Fruit fly (Drosophila melanogaster) whole organism, embryonic: Measurements from ENCODE around the gene superdeath.

Experiments
- Aef1 ChIP-seq: fragments of 200-800 bp; sonication (Bioruptor generic); IDR thresholded peaks from 3 replicates; pipeline ENCODE4 v1.3.6; 2022; ENCODE audit warnings: missing biosample characterization, missing genetic modification characterization
- Antp ChIP-seq: fragments of 200-800 bp; sonication (Bioruptor generic); optimal IDR thresholded peaks from 3 replicates; lab custom pipeline; 2016; ENCODE audit warnings: missing biosample characterization, missing genetic modification characterization
- CG11723 ChIP-seq: fragments of 200-800 bp; sonication (Bioruptor generic); optimal IDR thresholded peaks from 2 replicates; lab custom pipeline; 2017; ENCODE audit warnings: missing biosample characterization, mild to moderate bottlenecking, missing genetic modification characterization
- CG12299 ChIP-seq: fragments of 200-800 bp; sonication (Bioruptor generic); optimal IDR thresholded peaks from 2 replicates; lab custom pipeline; 2018; ENCODE audit warnings: missing biosample characterization, mild to moderate bottlenecking, missing genetic modification characterization
- CG12659 ChIP-seq: fragments of 200-800 bp; sonication (Bioruptor generic); optimal IDR thresholded peaks from 3 replicates; lab custom pipeline; 2017; ENCODE audit warnings: mild to moderate bottlenecking, missing biosample characterization, missing genetic modification reagents, missing genetic modification characterization
- CG14667 ChIP-seq: fragments of 200-800 bp; sonication (Bioruptor generic); IDR thresholded peaks from 2 replicates; pipeline ENCODE4 v1.3.6; 2022; ENCODE audit warnings: missing biosample characterization, missing genetic modification characterization
- CG15479 ChIP-seq: fragments of 200-800 bp; sonication (Bioruptor generic); optimal IDR thresholded peaks from 3 replicates; lab custom pipeline; 2019; ENCODE audit warnings: missing biosample characterization, mild to moderate bottlenecking, missing genetic modification characterization, moderate library complexity
- CG15696 ChIP-seq: fragments of 200-800 bp; sonication (Bioruptor generic); optimal IDR thresholded peaks from 2 replicates; lab custom pipeline; 2019; ENCODE audit warnings: missing biosample characterization, mild to moderate bottlenecking, missing genetic modification characterization, moderate library complexity
- CG16813 ChIP-seq: fragments of 200-800 bp; sonication (Bioruptor generic); IDR thresholded peaks from 3 replicates; pipeline ENCODE4 v1.3.6; 2022; ENCODE audit warnings: missing biosample characterization, missing genetic modification characterization; ENCODE audit not compliant: partially characterized antibody
- CG1832 ChIP-seq: fragments of 200-800 bp; sonication (Bioruptor generic); optimal IDR thresholded peaks from 2 replicates; lab custom pipeline; 2017; ENCODE audit warnings: missing biosample characterization, mild to moderate bottlenecking, missing genetic modification characterization, inconsistent platforms
- CG18619 ChIP-seq: fragments of 200-800 bp; sonication (Bioruptor generic); optimal IDR thresholded peaks from 3 replicates; lab custom pipeline; 2017; ENCODE audit warnings: missing biosample characterization, mild to moderate bottlenecking, missing genetic modification characterization
- CG2116 ChIP-seq: fragments of 200-800 bp; sonication (Bioruptor generic); optimal IDR thresholded peaks from 3 replicates; lab custom pipeline; 2018; ENCODE audit warnings: missing biosample characterization, mild to moderate bottlenecking, missing genetic modification characterization
- CG30020 ChIP-seq: fragments of 200-800 bp; optimal IDR thresholded peaks from 2 replicates; lab custom pipeline; 2019; ENCODE audit warnings: missing biosample characterization, mild to moderate bottlenecking, missing genetic modification characterization, moderate library complexity
- CG31441 ChIP-seq: fragments of 200-800 bp; sonication (Bioruptor generic); IDR thresholded peaks from 2 replicates; pipeline ENCODE4 v1.3.6; 2022; ENCODE audit warnings: missing biosample characterization, missing genetic modification characterization
- CG4424 ChIP-seq: fragments of 200-800 bp; sonication (Bioruptor generic); optimal IDR thresholded peaks from 3 replicates; lab custom pipeline; 2016; ENCODE audit warnings: missing biosample characterization, missing genetic modification characterization
- CG5245 ChIP-seq: fragments of 200-800 bp; sonication (Bioruptor generic); optimal IDR thresholded peaks from 3 replicates; lab custom pipeline; 2016; ENCODE audit warnings: missing biosample characterization, missing genetic modification characterization
- CG9727 ChIP-seq: fragments of 200-800 bp; sonication (Bioruptor generic); optimal IDR thresholded peaks from 3 replicates; lab custom pipeline; 2017; ENCODE audit warnings: missing biosample characterization, mild to moderate bottlenecking, missing genetic modification characterization
- CTCF ChIP-seq: fragments of 200-800 bp; sonication (Bioruptor generic); optimal IDR thresholded peaks from 2 replicates; lab custom pipeline; 2017; ENCODE audit warnings: missing biosample characterization, mild to moderate bottlenecking, missing genetic modification characterization, moderate library complexity
- CoRest ChIP-seq: fragments of 200-800 bp; sonication (Bioruptor generic); optimal IDR thresholded peaks from 3 replicates; lab custom pipeline; 2018; ENCODE audit warnings: missing biosample characterization, mild to moderate bottlenecking, missing genetic modification characterization, moderate library complexity
- Dbx ChIP-seq: fragments of 200-800 bp; sonication (Bioruptor generic); IDR thresholded peaks from 3 replicates; pipeline ENCODE4 v1.3.6; 2022; ENCODE audit warnings: missing biosample characterization, missing genetic modification characterization
- Deaf1 ChIP-seq: fragments of 200-800 bp; optimal IDR thresholded peaks from 3 replicates; lab custom pipeline; 2019; ENCODE audit warnings: missing biosample characterization, mild to moderate bottlenecking, missing genetic modification characterization, moderate library complexity
- Hand ChIP-seq: fragments of 200-800 bp; sonication (Bioruptor generic); optimal IDR thresholded peaks from 2 replicates; lab custom pipeline; 2017; ENCODE audit warnings: mild to moderate bottlenecking, missing biosample characterization, missing genetic modification reagents, missing genetic modification characterization
- Lim3 ChIP-seq: fragments of 200-800 bp; sonication (Bioruptor generic); IDR thresholded peaks from 2 replicates; pipeline ENCODE4 v1.3.6; 2022; ENCODE audit warnings: missing biosample characterization, missing genetic modification characterization
- MESR4 ChIP-seq: fragments of 200-800 bp; sonication (Bioruptor generic); optimal IDR thresholded peaks from 2 replicates; lab custom pipeline; 2018; ENCODE audit warnings: missing biosample characterization, mild to moderate bottlenecking, missing genetic modification characterization, moderate library complexity
- Nf-YB ChIP-seq: fragments of 200-800 bp; sonication (Bioruptor generic); optimal IDR thresholded peaks from 3 replicates; lab custom pipeline; 2019; ENCODE audit warnings: missing biosample characterization, mild to moderate bottlenecking, missing genetic modification characterization, moderate library complexity
- Oaz ChIP-seq: fragments of 200-800 bp; sonication (Bioruptor generic); IDR thresholded peaks from 2 replicates; pipeline ENCODE4 v1.3.6; 2022; ENCODE audit warnings: missing biosample characterization, missing genetic modification characterization
- Poxn ChIP-seq: fragments of 200-800 bp; sonication (Bioruptor generic); IDR thresholded peaks from 2 replicates; pipeline ENCODE4 v1.3.6; 2022; ENCODE audit warnings: missing biosample characterization, missing genetic modification characterization
- Ravus ChIP-seq: fragments of 200-800 bp; sonication (Bioruptor generic); IDR thresholded peaks from 2 replicates; pipeline ENCODE4 v1.3.6; 2022; ENCODE audit warnings: missing biosample characterization, missing genetic modification characterization
- Scr ChIP-seq: fragments of 200-800 bp; sonication (Bioruptor generic); IDR thresholded peaks from 2 replicates; pipeline ENCODE4 v1.3.6; 2022; ENCODE audit warnings: missing biosample characterization, missing genetic modification characterization; ENCODE audit not compliant: partially characterized antibody
- Sin3A ChIP-seq: fragments of >200 bp; optimal IDR thresholded peaks from 2 replicates; lab custom pipeline; 2018
- Vsx1 ChIP-seq: fragments of 200-800 bp; sonication (Bioruptor generic); optimal IDR thresholded peaks from 2 replicates; lab custom pipeline; 2017; ENCODE audit warnings: missing biosample characterization, mild to moderate bottlenecking, missing genetic modification characterization, missing genetic modification reagents
- az2 ChIP-seq: fragments of 200-800 bp; sonication (Bioruptor generic); optimal IDR thresholded peaks from 3 replicates; lab custom pipeline; 2016; ENCODE audit warnings: missing biosample characterization, missing genetic modification characterization
- bigmax ChIP-seq: fragments of 200-800 bp; sonication (Bioruptor generic); optimal IDR thresholded peaks from 2 replicates; lab custom pipeline; 2018; ENCODE audit warnings: missing biosample characterization, mild to moderate bottlenecking, missing genetic modification characterization
- chif ChIP-seq, 2 experiments: fragments of 200-800 bp; sonication (Bioruptor generic); optimal IDR thresholded peaks; 3 replicates each; lab custom pipeline; 2016; ENCODE audit warnings: missing biosample characterization in 2 of 2, missing genetic modification characterization in 2 of 2
- crol ChIP-seq: fragments of 200-800 bp; sonication (Bioruptor generic); IDR thresholded peaks from 2 replicates; pipeline ENCODE4 v1.3.6; 2022; ENCODE audit warnings: missing biosample characterization, missing genetic modification characterization
- dmrt11E ChIP-seq: fragments of 200-800 bp; sonication (Bioruptor generic); optimal IDR thresholded peaks from 3 replicates; lab custom pipeline; 2018; ENCODE audit warnings: missing biosample characterization, mild to moderate bottlenecking, missing genetic modification characterization, moderate library complexity
- exex ChIP-seq: fragments of 200-800 bp; sonication (Bioruptor generic); optimal IDR thresholded peaks from 4 replicates; lab custom pipeline; 2018; ENCODE audit warnings: missing biosample characterization, mild to moderate bottlenecking, missing genetic modification characterization, moderate library complexity
- fd64A ChIP-seq: fragments of 200-800 bp; sonication (Bioruptor generic); optimal IDR thresholded peaks from 3 replicates; lab custom pipeline; 2018; ENCODE audit warnings: missing biosample characterization, mild to moderate bottlenecking, missing genetic modification characterization
- gt ChIP-seq: fragments of 200-800 bp; sonication (Bioruptor generic); IDR thresholded peaks from 2 replicates; pipeline ENCODE4 v1.3.6; 2022; ENCODE audit warnings: missing biosample characterization, missing genetic modification characterization
- ham ChIP-seq: fragments of 200-800 bp; sonication (Bioruptor generic); IDR thresholded peaks from 2 replicates; pipeline ENCODE4 v1.3.6; 2022; ENCODE audit warnings: missing biosample characterization, missing genetic modification characterization
- kah ChIP-seq: fragments of 200-800 bp; sonication (Bioruptor generic); optimal IDR thresholded peaks from 2 replicates; lab custom pipeline; 2018; ENCODE audit warnings: missing biosample characterization, mild to moderate bottlenecking, missing genetic modification characterization
- kay ChIP-seq: fragments of 200-800 bp; sonication (Bioruptor generic); optimal IDR thresholded peaks from 2 replicates; lab custom pipeline; 2016; ENCODE audit warnings: missing biosample characterization, missing genetic modification characterization
- prd ChIP-seq, 3 experiments: fragments of >200 bp in 2 of 3; fragments of 200-800 bp in 1 of 3; sonication (Bioruptor generic) in 1 of 3; optimal IDR thresholded peaks in 2 of 3; IDR thresholded peaks in 1 of 3; 2 replicates in 2 of 3; 3 replicates in 1 of 3; pipeline versions ENCODE4 v1.3.6 to Lab custom; 2017 to 2022; ENCODE audit warnings: missing biosample characterization in 1 of 3, missing genetic modification characterization in 1 of 3
- row ChIP-seq: fragments of 200-800 bp; sonication (Bioruptor generic); IDR thresholded peaks from 3 replicates; pipeline ENCODE4 v1.3.6; 2022; ENCODE audit warnings: missing biosample characterization, missing genetic modification characterization
- salm ChIP-seq: fragments of 200-800 bp; sonication (Bioruptor generic); optimal IDR thresholded peaks from 2 replicates; lab custom pipeline; 2018; ENCODE audit warnings: missing biosample characterization, mild to moderate bottlenecking, missing genetic modification characterization
- sens ChIP-seq: fragments of 200-800 bp; sonication (Bioruptor generic); peaks from one replicate; lab custom pipeline; 2016; ENCODE audit warnings: missing biosample characterization, missing genetic modification characterization
- ssp ChIP-seq: fragments of 200-800 bp; sonication (Bioruptor generic); IDR thresholded peaks from 2 replicates; pipeline ENCODE4 v1.3.6; 2022; ENCODE audit warnings: missing biosample characterization, missing genetic modification characterization
- wdn ChIP-seq: fragments of 200-800 bp; sonication (Bioruptor generic); IDR thresholded peaks from 2 replicates; pipeline ENCODE4 v1.3.6; 2022; ENCODE audit warnings: missing biosample characterization, missing genetic modification characterization
- z ChIP-seq: fragments of 200-800 bp; sonication (Bioruptor generic); IDR thresholded peaks from 3 replicates; pipeline ENCODE4 v1.3.6; 2022; ENCODE audit warnings: missing biosample characterization, missing genetic modification characterization
- zen2 ChIP-seq: fragments of 200-800 bp; sonication (Bioruptor generic); IDR thresholded peaks from 3 replicates; pipeline ENCODE4 v1.3.6; 2022; ENCODE audit warnings: missing biosample characterization, missing genetic modification characterization; ENCODE audit not compliant: partially characterized antibody

superdeath gene

dm6 chr3R:29130902-29131621 lies 7.4 kb upstream of the superdeath start, which contains the start of the genes dgt6 and Vha100-1 (continued):
- TF ChIP-seq prd (optimal IDR thresholded peaks at IDR 0.05; lab: Kevin White, UChicago) (no peak), prd (GFP tag; IDR thresholded peaks at IDR 0.05; lab: Robert Waterston, UW) (peak; percentile 52; the same call in 1 of the 3 replicates), CG1832 (GFP tag; lab: Kevin White, UChicago) (no peak), Oaz (GFP tag; lab: Robert Waterston, UW) (no peak), Lim3 (GFP tag; lab: Robert Waterston, UW) (no peak), zen2 (GFP tag; lab: Robert Waterston, UW) (no peak), Antp (GFP tag; lab: Kevin White, UChicago) (no peak), dmrt11E (tag; lab: Kevin White, UChicago) (no peak), ssp (peak; percentile 87), az2 (GFP tag; lab: Kevin White, UChicago) (no peak), CG31441 (no peak), CG15696 (tag; lab: Kevin White, UChicago) (peak; percentile 34), Aef1 (peak; percentile 89), CTCF (GFP tag; lab: Kevin White, UChicago) (peak; percentile 61), Sin3A (peak; percentile 24), exex (peak; percentile 4), CG9727 (GFP tag; lab: Kevin White, UChicago) (peak; percentile 40), MESR4 (GFP tag; lab: Kevin White, UChicago) (peak; percentile 69), CG11723 (GFP tag; lab: Kevin White, UChicago) (no peak), Hand (GFP tag; lab: Kevin White, UChicago) (no peak), sens (GFP tag; lab: Kevin White, UChicago) (peak; percentile 74), CG5245 (GFP tag; lab: Kevin White, UChicago) (no peak), chif (GFP tag; optimal IDR thresholded peaks at IDR 0.05; lab: Kevin White, UChicago) (no peak), CG30020 (tag; lab: Kevin White, UChicago) (peak; percentile 70), z (GFP tag; lab: Robert Waterston, UW) (no peak), CG4424 (peak; percentile 47), CG18619 (GFP tag; lab: Kevin White, UChicago) (no peak), salm (no peak), kay (peak; percentile 26), ham (GFP tag; lab: Robert Waterston, UW) (no peak), Deaf1 (tag; lab: Kevin White, UChicago) (peak; percentile 63), CG2116 (GFP tag; lab: Kevin White, UChicago) (peak; percentile 57), Vsx1 (GFP tag; lab: Kevin White, UChicago) (no peak), row (peak; percentile 74), Ravus (GFP tag; lab: Robert Waterston, UW) (no peak), CG14667 (GFP tag; lab: Robert Waterston, UW) (no peak), CG12659 (peak; percentile 49), Nf-YB (GFP tag; lab: Kevin White, UChicago) (no peak), Scr (GFP tag; lab: Robert Waterston, UW) (peak; percentile 27; the same call in 1 of the 2 replicates), Dbx (GFP tag; lab: Robert Waterston, UW) (peak; percentile 43; the same call in 1 of the 3 replicates), fd64A (GFP tag; lab: Kevin White, UChicago) (no peak), CG16813 (GFP tag; lab: Robert Waterston, UW) (no peak), Poxn (GFP tag; lab: Robert Waterston, UW) (no peak), bigmax (GFP tag; lab: Kevin White, UChicago) (no peak), CG15479 (GFP tag; lab: Kevin White, UChicago) (no peak), gt (GFP tag; lab: Robert Waterston, UW) (no peak), CoRest (tag; lab: Kevin White, UChicago) (no peak), crol (no peak), CG12299 (tag; lab: Kevin White, UChicago) (peak; percentile 15), wdn (GFP tag; lab: Robert Waterston, UW) (no peak), kah (no peak)
